Fruit fly (Drosophila melanogaster) Kc167 (cell line): ENCODE measurements around the gene CG45545.

Source experiments
- Myc ChIP-seq: fragments of >200 bp; optimal IDR thresholded peaks from 2 replicates; lab custom pipeline; 2017; ENCODE audit warnings: missing external identifiers
- Sin3A ChIP-seq: fragments of >200 bp; optimal IDR thresholded peaks from 2 replicates; lab custom pipeline; 2018; ENCODE audit warnings: missing external identifiers
- h ChIP-seq: fragments of >200 bp; optimal IDR thresholded peaks from 3 replicates; lab custom pipeline; 2018; ENCODE audit warnings: missing external identifiers
- insv ChIP-seq: fragments of >200 bp; optimal IDR thresholded peaks from 3 replicates; lab custom pipeline; 2018; ENCODE audit warnings: missing external identifiers
- psq ChIP-seq: fragments of >200 bp; optimal IDR thresholded peaks from 2 replicates; lab custom pipeline; 2017; ENCODE audit warnings: missing external identifiers

- TF ChIP-seq psq (no peak), h (no peak), Myc (lab: Kevin White, UChicago) (no peak), Sin3A (lab: Kevin White, UChicago) (no peak), insv (lab: Kevin White, UChicago) (no peak)
Measured at dm6 chr3R:7522266-7522955, 29.4 kb upstream of the CG45545 start.
